Worm (Caenorhabditis elegans) whole organism, L2 larva: ENCODE data around the gene nspc-4.

ENCODE experiments used
- skn-1 ChIP-seq: sonication (generic microtip); optimal IDR thresholded peaks from 2 replicates; lab custom pipeline; 2017; ENCODE audit warnings: missing biosample characterization, missing genetic modification characterization
- unc-55 ChIP-seq: fragments of 150-350 bp; sonication (generic microtip); optimal IDR thresholded peaks from 3 replicates; lab custom pipeline; 2014; ENCODE audit warnings: missing biosample characterization, missing genetic modification reagents, missing genetic modification characterization
- unc-62 ChIP-seq: fragments of 150-350 bp; optimal IDR thresholded peaks from 2 replicates; lab custom pipeline; 2014; ENCODE audit warnings: missing biosample characterization, missing genetic modification reagents, missing genetic modification characterization

DNA sequence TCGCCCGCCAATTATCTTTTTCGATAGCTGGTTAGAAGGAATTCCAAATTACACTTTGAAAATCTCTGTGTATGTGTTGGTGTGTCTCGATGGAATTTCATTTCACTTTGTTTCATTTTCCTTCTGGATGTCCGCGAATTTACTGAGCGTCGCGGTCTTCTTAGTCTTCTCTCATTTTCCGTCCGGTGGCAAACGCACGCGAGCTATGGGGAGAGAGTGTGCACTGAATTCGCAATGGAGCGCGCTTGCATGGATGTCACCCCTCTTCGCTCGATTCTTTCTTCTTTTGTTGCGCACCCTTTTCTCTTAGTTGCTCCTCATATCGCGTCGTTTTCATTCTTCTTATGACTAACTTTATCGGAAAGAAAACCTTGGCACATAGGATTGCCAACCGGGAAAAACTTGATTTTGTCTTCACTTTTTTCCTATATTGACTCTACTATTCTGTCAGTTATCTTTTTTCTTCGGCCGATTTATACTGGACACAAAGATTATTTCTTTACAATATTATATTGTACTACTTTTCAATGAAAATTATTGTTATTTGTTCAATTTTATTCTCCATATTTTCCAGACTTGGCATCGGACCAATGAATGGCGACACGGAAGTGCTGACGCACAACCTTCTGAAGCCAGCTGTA is 13.6 kb upstream of the nspc-4 start, which contains the start of gene dhhc-14:
- TF ChIP-seq unc-55 (GFP tag; lab: Kevin White, UChicago) (peak; percentile 76), unc-62 (GFP tag; lab: Kevin White, UChicago) (no peak), skn-1 (tag; lab: Kevin White, UChicago) (no peak)
